Worm (Caenorhabditis elegans) whole organism, L4 larva: ENCODE results near the gene Y53C12A.8.

Experiments used
- D1046.2 ChIP-seq: fragments of 200-800 bp; sonication (Bioruptor generic); IDR thresholded peaks from 2 replicates; pipeline ENCODE4 v1.3.6; 2022; ENCODE audit warnings: missing genetic modification characterization, missing compliant biosample characterization
- F44E2.7 ChIP-seq: fragments of 200-800 bp; sonication (Bioruptor generic); IDR thresholded peaks from 2 replicates; pipeline ENCODE4 v2.1.2; 2022; ENCODE audit warnings: missing genetic modification characterization, missing compliant biosample characterization
- R02D3.7 ChIP-seq: fragments of 150-350 bp; sonication (generic microtip); optimal IDR thresholded peaks from 3 replicates; lab custom pipeline; 2014; ENCODE audit warnings: missing biosample characterization, missing genetic modification characterization
- T26A8.4 ChIP-seq: fragments of 200-800 bp; sonication (Bioruptor generic); IDR thresholded peaks from 2 replicates; pipeline ENCODE4 v1.3.6; 2022; ENCODE audit warnings: missing genetic modification characterization, missing compliant biosample characterization
- Y105C5A.15 ChIP-seq: fragments of 200-800 bp; sonication (Bioruptor generic); IDR thresholded peaks from 2 replicates; pipeline ENCODE4 v1.3.6; 2022; ENCODE audit warnings: missing genetic modification characterization, missing compliant biosample characterization
- Y75B8A.6 ChIP-seq: fragments of 200-800 bp; sonication (Bioruptor generic); IDR thresholded peaks from 2 replicates; pipeline ENCODE4 v1.3.6; 2022; ENCODE audit warnings: missing genetic modification reagents, missing genetic modification characterization, missing compliant biosample characterization
- ZK546.5 ChIP-seq, 2 experiments: sonication (generic microtip); optimal IDR thresholded peaks; 2 replicates each; lab custom pipeline; 2017; ENCODE audit warnings: missing biosample characterization in 2 of 2, missing genetic modification characterization in 2 of 2
- ama-1 ChIP-seq: fragments of 150-350 bp; optimal IDR thresholded peaks from 2 replicates; lab custom pipeline; 2014; ENCODE audit warnings: inconsistent platforms, mixed read lengths
- arid-1 ChIP-seq: fragments of 200-800 bp; sonication (Bioruptor generic); conservative IDR thresholded peaks from 2 replicates; pipeline ENCODE4 v1.3.6; 2022; ENCODE audit warnings: missing genetic modification reagents, missing genetic modification characterization, missing compliant biosample characterization
- attf-4 ChIP-seq: sonication (generic microtip); optimal IDR thresholded peaks from 3 replicates; lab custom pipeline; 2017; ENCODE audit warnings: missing biosample characterization, missing genetic modification characterization
- ces-1 ChIP-seq: fragments of 150-350 bp; sonication (generic microtip); optimal IDR thresholded peaks from 4 replicates; lab custom pipeline; 2014; ENCODE audit warnings: missing biosample characterization, missing genetic modification reagents, missing genetic modification characterization
- daf-16 ChIP-seq, 3 experiments: sonication (generic microtip); optimal IDR thresholded peaks; 2 replicates each; lab custom pipeline; 2016 to 2017; ENCODE audit warnings: missing genetic modification characterization in 3 of 3, missing genetic modification reagents in 3 of 3, mild to moderate bottlenecking in 2 of 3, missing compliant biosample characterization in 2 of 3, missing biosample characterization in 1 of 3, moderate library complexity in 1 of 3
- daf-19 ChIP-seq: fragments of 200-800 bp; sonication (Bioruptor generic); conservative IDR thresholded peaks from 2 replicates; pipeline ENCODE4 v1.3.6; 2022; ENCODE audit warnings: missing genetic modification characterization, missing compliant biosample characterization
- daf-8 ChIP-seq: fragments of 200-800 bp; sonication (Bioruptor generic); IDR thresholded peaks from 2 replicates; pipeline ENCODE4 v1.3.6; 2022; ENCODE audit warnings: missing genetic modification characterization, missing compliant biosample characterization
- dmd-6 ChIP-seq: fragments of 200-800 bp; sonication (Bioruptor generic); IDR thresholded peaks from 2 replicates; pipeline ENCODE4 v1.3.6; 2022; ENCODE audit warnings: missing genetic modification reagents, missing genetic modification characterization, missing compliant biosample characterization
- dpl-1 ChIP-seq: fragments of 150-350 bp; optimal IDR thresholded peaks from 2 replicates; lab custom pipeline; 2014; ENCODE audit warnings: missing biosample characterization, missing genetic modification reagents, missing genetic modification characterization
- dve-1 ChIP-seq: sonication (generic microtip); optimal IDR thresholded peaks from 2 replicates; lab custom pipeline; 2017; ENCODE audit warnings: antibody characterized with exemption, mild to moderate bottlenecking, missing genetic modification characterization, missing compliant biosample characterization; ENCODE audit not compliant: insufficient read depth
- gei-8 ChIP-seq: fragments of 200-800 bp; sonication (Bioruptor generic); optimal IDR thresholded peaks from 2 replicates; lab custom pipeline; 2018; ENCODE audit warnings: mild to moderate bottlenecking, missing genetic modification characterization, missing compliant biosample characterization
- hif-1 ChIP-seq, 2 experiments: sonication (generic microtip); optimal IDR thresholded peaks; 2 replicates each; lab custom pipeline; 2016 to 2017; ENCODE audit warnings: missing compliant biosample characterization in 2 of 2, missing genetic modification characterization in 2 of 2, missing genetic modification reagents in 2 of 2, missing genotype in 2 of 2, mild to moderate bottlenecking in 1 of 2
- hlh-11 ChIP-seq: fragments of 200-800 bp; sonication (Bioruptor generic); optimal IDR thresholded peaks from 2 replicates; lab custom pipeline; 2018; ENCODE audit warnings: mild to moderate bottlenecking, missing genetic modification characterization, missing compliant biosample characterization
- hlh-30 ChIP-seq: sonication (generic microtip); optimal IDR thresholded peaks from 2 replicates; lab custom pipeline; 2017; ENCODE audit warnings: antibody characterized with exemption, mild to moderate bottlenecking, missing genetic modification characterization, missing compliant biosample characterization; ENCODE audit not compliant: insufficient read depth
- hmg-1.1 ChIP-seq: fragments of 200-800 bp; sonication (Bioruptor generic); IDR thresholded peaks from 2 replicates; pipeline ENCODE4 v1.3.6; 2022; ENCODE audit warnings: missing genetic modification reagents, missing genetic modification characterization, missing compliant biosample characterization
- lin-1 ChIP-seq: fragments of 200-800 bp; sonication (Bioruptor generic); IDR thresholded peaks from 2 replicates; pipeline ENCODE4 v1.3.6; 2022; ENCODE audit warnings: missing genetic modification reagents, missing genetic modification characterization, missing compliant biosample characterization
- lin-13 ChIP-seq: fragments of 150-350 bp; optimal IDR thresholded peaks from 2 replicates; lab custom pipeline; 2014; ENCODE audit warnings: missing biosample characterization, missing genetic modification reagents, missing genetic modification characterization
- lin-29 ChIP-seq: fragments of 200-800 bp; sonication (Bioruptor generic); IDR thresholded peaks from 2 replicates; pipeline ENCODE4 v1.3.6; 2022; ENCODE audit warnings: missing genetic modification reagents, missing genetic modification characterization, missing compliant biosample characterization
- lin-38 ChIP-seq: fragments of 200-800 bp; sonication (Bioruptor generic); IDR thresholded peaks from 2 replicates; pipeline ENCODE4 v1.3.6; 2022; ENCODE audit warnings: missing genetic modification reagents, missing genetic modification characterization, missing compliant biosample characterization
- lsy-2 ChIP-seq, 2 experiments: fragments of 150-350 bp in 1 of 2; sonication (generic microtip) in 1 of 2; optimal IDR thresholded peaks; 2 replicates each; lab custom pipeline; 2014 to 2017; ENCODE audit warnings: missing biosample characterization in 2 of 2, missing genetic modification characterization in 2 of 2
- mdl-1 ChIP-seq, 2 experiments: fragments of 150-350 bp in 1 of 2; sonication (generic microtip) in 1 of 2; optimal IDR thresholded peaks; 2 replicates each; lab custom pipeline; 2014 to 2017; ENCODE audit warnings: missing biosample characterization in 2 of 2, missing genetic modification characterization in 2 of 2
- mep-1 ChIP-seq: fragments of 150-350 bp; sonication (generic microtip); optimal IDR thresholded peaks from 3 replicates; lab custom pipeline; 2014; ENCODE audit warnings: missing biosample characterization, missing genetic modification characterization
- mes-2 ChIP-seq: sonication (generic microtip); optimal IDR thresholded peaks from 2 replicates; lab custom pipeline; 2016; ENCODE audit warnings: missing genotype, mild to moderate bottlenecking, missing genetic modification characterization, missing compliant biosample characterization; ENCODE audit not compliant: poor library complexity, severe bottlenecking
- mxl-3 ChIP-seq: fragments of 200-800 bp; sonication (Bioruptor generic); optimal IDR thresholded peaks from 2 replicates; lab custom pipeline; 2018; ENCODE audit warnings: mild to moderate bottlenecking, missing genetic modification characterization, missing compliant biosample characterization
- nhr-10 ChIP-seq: fragments of 150-350 bp; optimal IDR thresholded peaks from 2 replicates; lab custom pipeline; 2014; ENCODE audit warnings: missing biosample characterization, missing genetic modification characterization
- nhr-11 ChIP-seq: fragments of 150-350 bp; optimal IDR thresholded peaks from 2 replicates; lab custom pipeline; 2014; ENCODE audit warnings: missing biosample characterization, missing genetic modification characterization
- nhr-111 ChIP-seq: fragments of 200-800 bp; sonication (Bioruptor generic); optimal IDR thresholded peaks from 2 replicates; lab custom pipeline; 2018; ENCODE audit warnings: mild to moderate bottlenecking, missing genetic modification characterization, missing compliant biosample characterization
- nhr-25 ChIP-seq: sonication (generic microtip); optimal IDR thresholded peaks from 2 replicates; lab custom pipeline; 2017; ENCODE audit warnings: missing genetic modification characterization, mild to moderate bottlenecking, missing compliant biosample characterization, antibody characterized with exemption, moderate library complexity, borderline replicate concordance; ENCODE audit not compliant: insufficient read depth
- nhr-6 ChIP-seq: fragments of 150-350 bp; optimal IDR thresholded peaks from 2 replicates; lab custom pipeline; 2014; ENCODE audit warnings: missing biosample characterization, missing genetic modification characterization
- pha-4 ChIP-seq, 2 experiments: fragments of 150-350 bp in 1 of 2; fragments of 200-800 bp in 1 of 2; sonication (Bioruptor generic) in 1 of 2; IDR thresholded peaks in 1 of 2; optimal IDR thresholded peaks in 1 of 2; 2 replicates each; pipeline versions ENCODE4 v1.3.6 to Lab custom; 2014 to 2022; ENCODE audit warnings: missing genetic modification characterization in 2 of 2, missing genetic modification reagents in 2 of 2, missing biosample characterization in 1 of 2, missing compliant biosample characterization in 1 of 2
- pqm-1 ChIP-seq: sonication (generic microtip); optimal IDR thresholded peaks from 2 replicates; lab custom pipeline; 2017; ENCODE audit warnings: missing biosample characterization, missing genetic modification characterization
- set-16 ChIP-seq: fragments of 200-800 bp; sonication (Bioruptor generic); IDR thresholded peaks from 2 replicates; pipeline ENCODE4 v1.3.6; 2022; ENCODE audit warnings: missing genetic modification reagents, missing genetic modification characterization, missing compliant biosample characterization
- skn-1 ChIP-seq: fragments of 150-350 bp; optimal IDR thresholded peaks from 2 replicates; lab custom pipeline; 2014; ENCODE audit warnings: missing biosample characterization, missing genetic modification characterization
- spr-3 ChIP-seq: fragments of 200-800 bp; sonication (Bioruptor generic); optimal IDR thresholded peaks from 2 replicates; lab custom pipeline; 2018; ENCODE audit warnings: mild to moderate bottlenecking, missing genetic modification characterization, missing compliant biosample characterization
- tra-1 ChIP-seq: fragments of 200-800 bp; sonication (Bioruptor generic); IDR thresholded peaks from 2 replicates; pipeline ENCODE4 v1.3.6; 2022; ENCODE audit warnings: missing genetic modification reagents, missing genetic modification characterization, missing compliant biosample characterization
- unc-130 ChIP-seq: sonication (generic microtip); optimal IDR thresholded peaks from 2 replicates; lab custom pipeline; 2016; ENCODE audit warnings: missing genetic modification reagents, missing genetic modification characterization, missing compliant biosample characterization
- unc-62 ChIP-seq, 3 experiments: fragments of 150-350 bp in 1 of 3; sonication (generic microtip); optimal IDR thresholded peaks in 2 of 3; peaks in 1 of 3; 1 replicate in 1 of 3; 2 replicates in 2 of 3; lab custom pipeline; 2014 to 2017; ENCODE audit warnings: missing biosample characterization in 3 of 3, missing genetic modification characterization in 3 of 3, missing genetic modification reagents in 3 of 3, missing genotype in 1 of 3
- ztf-11 ChIP-seq: fragments of 150-350 bp; optimal IDR thresholded peaks from 2 replicates; lab custom pipeline; 2014; ENCODE audit warnings: missing biosample characterization, missing genetic modification characterization
- ztf-7 ChIP-seq: fragments of 150-350 bp; optimal IDR thresholded peaks from 2 replicates; lab custom pipeline; 2014; ENCODE audit warnings: missing biosample characterization, missing genetic modification characterization

Gene Y53C12A.8

ce11 chrII:9700363-9700762 is at the start of gene Y53C12A.8, which contains the start of gene Y53C12A.7:
TSS of gene Y53C12A.8 (minus strand) at chrII:9700463.
TSS of gene Y53C12A.7 (plus strand) at chrII:9700543.
- TF ChIP-seq lin-38 (GFP tag; lab: Robert Waterston, UW) (no peak), pqm-1 (tag; lab: Kevin White, UChicago) (no peak), mep-1 (no peak), ztf-11 (tag; lab: Kevin White, UChicago) (no peak), dpl-1 (no peak), ZK546.5 (tag; optimal IDR thresholded peaks at IDR 0.05; lab: Kevin White, UChicago) (no peak), mdl-1 (tag; optimal IDR thresholded peaks at IDR 0.05; lab: Kevin White, UChicago) (no peak), nhr-111 (no peak), lin-1 (GFP tag; lab: Robert Waterston, UW) (no peak), unc-62 (GFP tag; optimal IDR thresholded peaks at IDR 0.05 in 1 of 2; lab: Kevin White, UChicago) (no peak), unc-62 (tag; optimal IDR thresholded peaks at IDR 0.05; lab: Kevin White, UChicago) (no peak), mxl-3 (GFP tag; lab: Kevin White, UChicago) (no peak), nhr-25 (tag; lab: Kevin White, UChicago) (no peak), daf-19 (GFP tag; lab: Robert Waterston, UW) (no peak), F44E2.7 (GFP tag; lab: Robert Waterston, UW) (no peak), lin-13 (GFP tag; lab: Kevin White, UChicago) (no peak)
- TF ChIP-seq, all 104 proteins: peak for 0

- no peak for TF ChIP-seq nhr-10 (tag; lab: Kevin White, UChicago)
- no peak for TF ChIP-seq nhr-111
- TF ChIP-seq ztf-7 = peak; percentile 20
- TF ChIP-seq ama-1 (lab: Kevin White, UChicago) = peak; percentile 54
- TF ChIP-seq set-16 (GFP tag; lab: Robert Waterston, UW) = no peak
- peak; percentile 88 for TF ChIP-seq nhr-11 (tag; lab: Kevin White, UChicago)
- no peak for TF ChIP-seq skn-1
- TF ChIP-seq T26A8.4 (GFP tag; lab: Robert Waterston, UW) = peak; percentile 12; the same call in 1 of the 2 replicates
- TF ChIP-seq R02D3.7 (tag; lab: Kevin White, UChicago) = peak; percentile 88
- peak; percentile 54 for TF ChIP-seq lin-38 (GFP tag; lab: Robert Waterston, UW)
- no peak for TF ChIP-seq pha-4 (GFP tag; IDR thresholded peaks at IDR 0.05; lab: Robert Waterston, UW)
- peak; percentile 79 for TF ChIP-seq pha-4 (tag; optimal IDR thresholded peaks at IDR 0.05; lab: Kevin White, UChicago)
- TF ChIP-seq lsy-2 (tag; optimal IDR thresholded peaks at IDR 0.05; lab: Kevin White, UChicago) = peak; percentile 95 to 99
- TF ChIP-seq nhr-6 (tag; lab: Kevin White, UChicago) = peak; percentile 68
- TF ChIP-seq D1046.2 = peak; percentile 97
- peak in 1 of 2 experiments; percentile 88 for TF ChIP-seq unc-62 (GFP tag; optimal IDR thresholded peaks at IDR 0.05 in 1 of 2; lab: Kevin White, UChicago)
- no peak for TF ChIP-seq unc-62 (tag; optimal IDR thresholded peaks at IDR 0.05; lab: Kevin White, UChicago)
- TF ChIP-seq unc-130 (GFP tag; lab: Kevin White, UChicago) = peak; percentile 5
- TF ChIP-seq Y75B8A.6 (GFP tag; lab: Robert Waterston, UW) = no peak
- no peak for TF ChIP-seq lin-29 (GFP tag; lab: Robert Waterston, UW)
- peak in 1 of 2 experiments; percentile 45 for TF ChIP-seq hif-1 (tag; optimal IDR thresholded peaks at IDR 0.05; lab: Kevin White, UChicago)
- peak; percentile 92 for TF ChIP-seq mes-2 (tag; lab: Kevin White, UChicago)
- peak; percentile 59 for TF ChIP-seq lin-13 (GFP tag; lab: Kevin White, UChicago)
- TF ChIP-seq hlh-30 (tag; lab: Kevin White, UChicago) = peak; percentile 76
- TF ChIP-seq daf-8 = no peak
- TF ChIP-seq dve-1 (tag; lab: Kevin White, UChicago) = peak; percentile 73
- TF ChIP-seq daf-16 (GFP tag; optimal IDR thresholded peaks at IDR 0.05; lab: Kevin White, UChicago) = no peak
- TF ChIP-seq daf-16 (tag; optimal IDR thresholded peaks at IDR 0.05; lab: Kevin White, UChicago) = peak; percentile 51
- TF ChIP-seq Y105C5A.15 = no peak
- 0 out of 2 replicates have a peak, but pooled peaks have one; percentile 34 for TF ChIP-seq tra-1 (GFP tag; lab: Robert Waterston, UW)
- TF ChIP-seq dmd-6 (GFP tag; lab: Robert Waterston, UW) = peak; percentile 41
- peak; percentile 56 for TF ChIP-seq hmg-1.1 (GFP tag; lab: Robert Waterston, UW)
- TF ChIP-seq hlh-11 (tag; lab: Kevin White, UChicago) = peak; percentile 62
- no peak for TF ChIP-seq gei-8 (GFP tag; lab: Kevin White, UChicago)
- TF ChIP-seq attf-4 (tag; lab: Kevin White, UChicago) = no peak
- peak; percentile 57; the same call in 1 of the 2 replicates for TF ChIP-seq arid-1
- TF ChIP-seq dpl-1 = peak; percentile 80
- no peak for TF ChIP-seq spr-3 (GFP tag; lab: Kevin White, UChicago)
- TF ChIP-seq ces-1 (GFP tag; lab: Kevin White, UChicago) = no peak
Observed at ce11 chrII:9746069-9746468, 45.8 kb upstream of the Y53C12A.8 start, which contains the start of the genes Y53C12B.1 and nos-3. TSS of gene Y53C12B.1 (minus strand) at chrII:9746078. TSS of gene nos-3 (plus strand) at chrII:9746316.
